Worm (Caenorhabditis elegans) whole organism, L2 larva: ENCODE results near the gene atic-1.

Source experiments
- blmp-1 ChIP-seq: sonication (generic microtip); optimal IDR thresholded peaks from 2 replicates; lab custom pipeline; 2017; ENCODE audit warnings: missing genetic modification characterization, mild to moderate bottlenecking, missing compliant biosample characterization, antibody characterized with exemption, moderate library complexity; ENCODE audit not compliant: insufficient read depth
- dmd-4 ChIP-seq: sonication (generic microtip); optimal IDR thresholded peaks from 2 replicates; lab custom pipeline; 2017; ENCODE audit warnings: missing biosample characterization, missing genetic modification characterization
- mdl-1 ChIP-seq, 2 experiments: fragments of 150-350 bp in 1 of 2; sonication (generic microtip) in 1 of 2; optimal IDR thresholded peaks; 2 replicates each; lab custom pipeline; 2017; ENCODE audit warnings: missing biosample characterization in 2 of 2, missing genetic modification characterization in 2 of 2
- nhr-12 ChIP-seq: fragments of 150-350 bp; optimal IDR thresholded peaks from 2 replicates; lab custom pipeline; 2014; ENCODE audit warnings: missing biosample characterization, missing genetic modification characterization
- unc-62 ChIP-seq: fragments of 150-350 bp; optimal IDR thresholded peaks from 2 replicates; lab custom pipeline; 2014; ENCODE audit warnings: missing biosample characterization, missing genetic modification reagents, missing genetic modification characterization
- zag-1 ChIP-seq: fragments of 150-350 bp; optimal IDR thresholded peaks from 2 replicates; lab custom pipeline; 2014; ENCODE audit warnings: missing biosample characterization, missing genetic modification characterization
- ztf-11 ChIP-seq: sonication (generic microtip); optimal IDR thresholded peaks from 2 replicates; lab custom pipeline; 2017; ENCODE audit warnings: missing biosample characterization, missing genetic modification characterization
- ztf-4 ChIP-seq: fragments of 150-350 bp; optimal IDR thresholded peaks from 2 replicates; lab custom pipeline; 2014; ENCODE audit warnings: missing biosample characterization, missing genetic modification characterization

DNA sequence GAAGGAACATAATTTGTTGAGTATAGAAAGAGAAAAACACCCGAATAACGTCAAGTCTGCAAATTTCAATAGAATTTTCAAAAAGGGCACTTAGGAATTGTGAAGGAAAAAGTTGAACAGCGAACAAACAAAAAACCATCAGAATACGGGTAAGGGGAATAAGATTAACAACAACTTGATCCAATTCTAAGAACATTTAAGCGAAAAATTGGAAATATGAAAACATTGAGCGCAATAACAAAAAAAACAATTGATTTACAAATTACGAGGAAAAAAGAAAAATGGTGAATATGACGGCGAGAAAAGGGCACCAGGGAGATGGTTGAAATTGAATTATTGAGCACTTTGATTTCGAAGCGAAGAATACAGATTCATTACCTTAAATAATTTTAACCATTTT, 35.1 kb downstream of the atic-1 start:
- TF ChIP-seq zag-1 (no peak), ztf-11 (no peak), mdl-1 (tag; optimal IDR thresholded peaks at IDR 0.05; lab: Kevin White, UChicago) (no peak), unc-62 (no peak), dmd-4 (tag; lab: Kevin White, UChicago) (no peak), blmp-1 (no peak), nhr-12 (tag; lab: Kevin White, UChicago) (no peak), ztf-4 (no peak)
